Worm (Caenorhabditis elegans): Measurements from ENCODE around the gene oac-55.

The oac-55 gene

ce11 chrV:3759419-3759915 is 1.5 kb upstream of the oac-55 start, which contains the start of gene chk-1 (continued):
- TF ChIP-seq pqm-1 (tag; optimal IDR thresholded peaks at IDR 0.05) (no peak), hlh-4 (tag; optimal IDR thresholded peaks at IDR 0.05) (no peak), C34B4.2 (tag; optimal IDR thresholded peaks at IDR 0.05) (no peak), unc-86 (tag; optimal IDR thresholded peaks at IDR 0.05) (peak; percentile 26), sup-37 (GFP tag; optimal IDR thresholded peaks at IDR 0.05) (no peak), lin-15B (tag; optimal IDR thresholded peaks at IDR 0.05) (peak; percentile 72), unc-98 (GFP tag; IDR thresholded peaks at IDR 0.05) (no peak), F16B12.6 (tag; optimal IDR thresholded peaks at IDR 0.05) (peak; percentile 43), egl-27 (tag; optimal IDR thresholded peaks at IDR 0.05) (no peak), dsc-1 (tag; optimal IDR thresholded peaks at IDR 0.05) (peak; percentile 48), nhr-85 (tag) (peak; percentile 77), ztf-4 (tag; optimal IDR thresholded peaks at IDR 0.05) (no peak), ama-1 (optimal IDR thresholded peaks at IDR 0.05) (no peak), nhr-47 (tag; optimal IDR thresholded peaks at IDR 0.05) (peak; percentile 76), mab-9 (GFP tag; IDR thresholded peaks at IDR 0.05) (no peak), lin-14 (GFP tag; optimal IDR thresholded peaks at IDR 0.05) (peak; percentile 86), nhr-77 (tag; optimal IDR thresholded peaks at IDR 0.05) (peak; percentile 22), nhr-76 (tag; optimal IDR thresholded peaks at IDR 0.05) (no peak), mef-2 (tag; optimal IDR thresholded peaks at IDR 0.05) (peak; percentile 13), blmp-1 (tag; optimal IDR thresholded peaks at IDR 0.05) (peak; percentile 61), zip-4 (GFP tag; optimal IDR thresholded peaks at IDR 0.05) (no peak), C16A3.4 (tag; optimal IDR thresholded peaks at IDR 0.05) (peak; percentile 67), zag-1 (tag; optimal IDR thresholded peaks at IDR 0.05) (no peak), fos-1 (tag; optimal IDR thresholded peaks at IDR 0.05) (no peak), hlh-17 (GFP tag; optimal IDR thresholded peaks at IDR 0.05; ENCODE audit: borderline replicate concordance) (no peak), snu-23 (GFP tag; optimal IDR thresholded peaks at IDR 0.05) (peak; percentile 76), fkh-8 (tag; optimal IDR thresholded peaks at IDR 0.05) (peak; percentile 69), nhr-84 (tag; optimal IDR thresholded peaks at IDR 0.05) (no peak), lin-35 (GFP tag; optimal IDR thresholded peaks at IDR 0.05) (peak; percentile 91 to 96), lin-39 (tag; optimal IDR thresholded peaks at IDR 0.05) (peak; percentile 40), tbx-2 (tag; optimal IDR thresholded peaks at IDR 0.05) (peak; percentile 60), pax-3 (tag; optimal IDR thresholded peaks at IDR 0.05) (no peak), unc-130 (tag; optimal IDR thresholded peaks at IDR 0.05) (peak; percentile 47), jun-1 (tag; optimal IDR thresholded peaks at IDR 0.05) (peak; percentile 6), nhr-11 (tag; optimal IDR thresholded peaks at IDR 0.05) (no peak), grh-1 (GFP tag; IDR thresholded peaks at IDR 0.05) (peak; percentile 12; the same call in 1 of the 2 replicates), ces-1 (GFP tag; optimal IDR thresholded peaks at IDR 0.05) (no peak)

ce11 chrV:3761829-3762228 is 890 bp downstream of the oac-55 start:
- no peak for TF ChIP-seq C34B4.2 (tag; optimal IDR thresholded peaks at IDR 0.05)
- TF ChIP-seq jun-1 (tag; optimal IDR thresholded peaks at IDR 0.05), result no peak
- TF ChIP-seq ces-1 (GFP tag; optimal IDR thresholded peaks at IDR 0.05), result no peak
- TF ChIP-seq hlh-4 (tag; optimal IDR thresholded peaks at IDR 0.05), result no peak
- no peak for TF ChIP-seq snu-23 (GFP tag; optimal IDR thresholded peaks at IDR 0.05)
- no peak for TF ChIP-seq egl-27 (tag; optimal IDR thresholded peaks at IDR 0.05)
- no peak for TF ChIP-seq aha-1 (tag; optimal IDR thresholded peaks at IDR 0.05)
- no peak for TF ChIP-seq efl-1 (optimal IDR thresholded peaks at IDR 0.05)
- TF ChIP-seq efl-1 (GFP tag; optimal IDR thresholded peaks at IDR 0.05 in 1 of 2), result no peak
- TF ChIP-seq nhr-85 (tag), result no peak
- no peak for TF ChIP-seq nhr-47 (tag; optimal IDR thresholded peaks at IDR 0.05)
- no peak for TF ChIP-seq ceh-88 (GFP tag; IDR thresholded peaks at IDR 0.05)
- TF ChIP-seq vab-15 (tag; optimal IDR thresholded peaks at IDR 0.05), result no peak
- no peak for TF ChIP-seq ets-5 (GFP tag; IDR thresholded peaks at IDR 0.05)
- no peak for TF ChIP-seq ama-1 (optimal IDR thresholded peaks at IDR 0.05)
- TF ChIP-seq unc-130 (tag; optimal IDR thresholded peaks at IDR 0.05), result no peak
- TF ChIP-seq ceh-8 (GFP tag; optimal IDR thresholded peaks at IDR 0.05), result no peak
- TF ChIP-seq lin-14 (GFP tag; optimal IDR thresholded peaks at IDR 0.05), result no peak
- no peak for TF ChIP-seq efl-3 (GFP tag; optimal IDR thresholded peaks at IDR 0.05)
- no peak for TF ChIP-seq lin-35 (GFP tag; optimal IDR thresholded peaks at IDR 0.05)
- no peak for TF ChIP-seq mep-1 (tag; optimal IDR thresholded peaks at IDR 0.05)
